Worm (Caenorhabditis elegans): ENCODE data around the gene F26D11.2.

DNA sequence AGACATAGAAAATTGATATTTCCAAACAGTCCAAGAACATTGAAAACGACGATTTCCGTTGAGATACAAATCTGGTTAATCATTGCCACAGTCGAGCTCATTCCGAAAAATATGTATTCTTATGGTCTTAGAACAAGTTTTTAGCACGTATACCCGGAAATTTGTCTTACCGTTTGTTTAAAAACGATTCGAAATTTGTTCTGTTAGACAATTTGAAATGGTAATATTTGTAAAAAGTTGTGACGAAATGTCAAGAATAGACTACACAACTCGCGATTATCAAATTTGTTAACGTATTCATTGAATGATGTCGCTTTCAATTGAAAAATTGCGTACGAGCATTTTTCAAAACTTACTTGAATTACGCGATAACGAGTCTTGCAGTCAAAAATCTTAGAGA, 21.9 kb upstream of the F26D11.2 start, which contains the start of gene srsx-3:
- TF ChIP-seq aha-1 (tag; optimal IDR thresholded peaks at IDR 0.05), result no peak
- TF ChIP-seq zag-1 (tag; optimal IDR thresholded peaks at IDR 0.05), result no peak
- TF ChIP-seq lin-15B (tag; optimal IDR thresholded peaks at IDR 0.05), result no peak
- TF ChIP-seq ceh-82 (tag; optimal IDR thresholded peaks at IDR 0.05), result no peak
- TF ChIP-seq lin-13 (GFP tag; optimal IDR thresholded peaks at IDR 0.05), result no peak
- TF ChIP-seq nhr-76 (tag; optimal IDR thresholded peaks at IDR 0.05), result no peak
- TF ChIP-seq ces-1 (GFP tag; optimal IDR thresholded peaks at IDR 0.05), result no peak
- no peak for TF ChIP-seq nhr-77 (tag; optimal IDR thresholded peaks at IDR 0.05)
- TF ChIP-seq snpc-4 (tag; optimal IDR thresholded peaks at IDR 0.05), result no peak

All from whole organism, L1 larva.